Worm (Caenorhabditis elegans) whole organism, early embryonic: Measurements from ENCODE around the gene clc-6.

ENCODE experiments used
- aly-1 ChIP-seq: sonication (generic microtip); optimal IDR thresholded peaks from 2 replicates; lab custom pipeline; 2016; ENCODE audit warnings: missing genetic modification characterization, missing compliant biosample characterization
- ama-1 ChIP-seq: fragments of 150-350 bp; optimal IDR thresholded peaks from 2 replicates; lab custom pipeline; 2014
- ceh-13 ChIP-seq: fragments of 200-800 bp; sonication (Bioruptor generic); optimal IDR thresholded peaks from 2 replicates; lab custom pipeline; 2018; ENCODE audit warnings: mild to moderate bottlenecking, missing genetic modification characterization, missing compliant biosample characterization
- ceh-36 ChIP-seq: sonication (generic microtip); optimal IDR thresholded peaks from 2 replicates; lab custom pipeline; 2016; ENCODE audit warnings: missing genetic modification characterization, inconsistent platforms, missing compliant biosample characterization
- flt-1 ChIP-seq: fragments of 200-800 bp; sonication (Bioruptor generic); IDR thresholded peaks from 2 replicates; pipeline ENCODE4 v1.3.6; 2022; ENCODE audit warnings: missing genetic modification characterization, missing compliant biosample characterization
- hmbx-1 ChIP-seq: sonication (generic microtip); optimal IDR thresholded peaks from 2 replicates; lab custom pipeline; 2016; ENCODE audit warnings: mild to moderate bottlenecking, missing genetic modification characterization, missing compliant biosample characterization
- hmg-4 ChIP-seq: fragments of 200-800 bp; sonication (Bioruptor generic); optimal IDR thresholded peaks from 2 replicates; lab custom pipeline; 2018; ENCODE audit warnings: mild to moderate bottlenecking, missing genetic modification characterization, missing compliant biosample characterization
- hnd-1 ChIP-seq: sonication (generic microtip); optimal IDR thresholded peaks from 2 replicates; lab custom pipeline; 2016; ENCODE audit warnings: missing genetic modification characterization, missing compliant biosample characterization
- pes-1 ChIP-seq: fragments of 200-800 bp; sonication (Bioruptor generic); IDR thresholded peaks from 2 replicates; pipeline ENCODE4 v1.3.6; 2022; ENCODE audit warnings: missing genetic modification reagents, missing genetic modification characterization, missing compliant biosample characterization
- sea-1 ChIP-seq: fragments of 200-800 bp; sonication (Bioruptor generic); conservative IDR thresholded peaks from 2 replicates; pipeline ENCODE4 v1.3.6; 2022; ENCODE audit warnings: missing genetic modification characterization, missing compliant biosample characterization
- tbx-37 ChIP-seq: fragments of 200-800 bp; sonication (Bioruptor generic); conservative IDR thresholded peaks from 2 replicates; pipeline ENCODE4 v1.3.6; 2022; ENCODE audit warnings: missing genetic modification reagents, missing genetic modification characterization, missing compliant biosample characterization
- tra-4 ChIP-seq: sonication (generic microtip); optimal IDR thresholded peaks from 2 replicates; lab custom pipeline; 2017; ENCODE audit warnings: missing genetic modification characterization, missing compliant biosample characterization

- TF ChIP-seq ama-1 (no peak), ceh-36 (tag; lab: Kevin White, UChicago) (no peak), flt-1 (no peak), sea-1 (GFP tag; lab: Robert Waterston, UW) (no peak), hnd-1 (no peak), ceh-13 (GFP tag; lab: Kevin White, UChicago) (no peak), tbx-37 (GFP tag; lab: Robert Waterston, UW) (no peak), aly-1 (no peak), tra-4 (tag; lab: Kevin White, UChicago) (no peak), hmg-4 (GFP tag; lab: Kevin White, UChicago) (no peak), pes-1 (GFP tag; lab: Robert Waterston, UW) (no peak), hmbx-1 (no peak)
These were observed 38.3 kb upstream of the clc-6 start, which contains the start of gene T19B10.5 for ce11 chrV:11234350-11234749.
